Worm (Caenorhabditis elegans) whole organism, young adult: Measurements from ENCODE around the gene Y53F4B.5.

ENCODE experiments used
- dpff-1 ChIP-seq: sonication (generic microtip); optimal IDR thresholded peaks from 2 replicates; lab custom pipeline; 2017; ENCODE audit warnings: mild to moderate bottlenecking, missing genetic modification characterization, missing compliant biosample characterization
- dpl-1 ChIP-seq: fragments of 150-350 bp; optimal IDR thresholded peaks from 2 replicates; lab custom pipeline; 2014; ENCODE audit warnings: missing biosample characterization, missing genetic modification reagents, missing genetic modification characterization
- pha-4 ChIP-seq: fragments of 150-350 bp; sonication (generic microtip); optimal IDR thresholded peaks from 2 replicates; lab custom pipeline; 2014; ENCODE audit warnings: missing biosample characterization, missing genetic modification reagents, missing genetic modification characterization
- snpc-4 ChIP-seq, 5 experiments: fragments of 150-350 bp in 1 of 5; sonication (generic microtip) in 4 of 5; optimal IDR thresholded peaks; 2 replicates each; lab custom pipeline; 2014 to 2018; ENCODE audit warnings: missing genetic modification characterization in 5 of 5, missing biosample characterization in 3 of 5, antibody characterized with exemption in 2 of 5, mild to moderate bottlenecking in 2 of 5, missing compliant biosample characterization in 2 of 5, missing genotype in 2 of 5, moderate library complexity in 2 of 5, missing genetic modification reagents in 1 of 5
- unc-130 ChIP-seq: sonication (generic microtip); optimal IDR thresholded peaks from 2 replicates; lab custom pipeline; 2016; ENCODE audit warnings: missing genetic modification reagents, missing genetic modification characterization, missing compliant biosample characterization

DNA sequence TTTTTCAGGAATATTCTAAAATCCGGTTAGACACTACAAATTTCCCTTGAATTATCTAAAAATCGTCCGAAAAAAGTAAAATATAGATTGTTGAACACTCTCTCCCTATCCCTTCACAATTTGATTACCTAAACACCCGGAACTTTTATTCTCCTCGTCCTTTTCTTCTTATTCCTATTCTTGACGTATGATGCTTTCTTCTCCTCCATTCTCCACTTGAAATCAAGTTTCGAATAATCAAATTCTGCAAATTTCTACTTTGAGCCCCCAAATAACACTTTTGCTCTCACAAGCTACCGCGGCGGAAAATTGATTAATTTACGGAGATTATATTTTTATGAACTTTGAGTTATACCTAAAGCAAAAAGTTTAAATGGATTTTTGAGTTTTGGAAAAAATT is 45.5 kb downstream of the Y53F4B.5 start:
- TF ChIP-seq snpc-4 (GFP tag; optimal IDR thresholded peaks at IDR 0.05; lab: Kevin White, UChicago) = no peak
- no peak for TF ChIP-seq snpc-4 (tag; optimal IDR thresholded peaks at IDR 0.05; lab: Kevin White, UChicago)
- no peak for TF ChIP-seq dpl-1 (GFP tag; lab: Kevin White, UChicago)
- no peak for TF ChIP-seq pha-4 (tag; lab: Kevin White, UChicago)
- TF ChIP-seq dpff-1 (tag; lab: Kevin White, UChicago) = no peak
- TF ChIP-seq unc-130 (GFP tag; lab: Kevin White, UChicago) = no peak
